Worm (Caenorhabditis elegans): ENCODE results near the gene F41H10.3.

ce11 chrIV:5389951-5390350 is 20.4 kb downstream of the F41H10.3 start:
- no peak for TF ChIP-seq dao-5 (tag; optimal IDR thresholded peaks at IDR 0.05)
- no peak for TF ChIP-seq him-1 (tag; optimal IDR thresholded peaks at IDR 0.05)

Data from whole organism, L4/young adult.